Worm (Caenorhabditis elegans) whole organism, L4 larva: ENCODE data around the gene rpl-16.
A peak's percentile ranks its signal among the peaks of the same experiment; 100 is the strongest.

Source experiments
- F37D6.2 ChIP-seq: sonication (generic microtip); optimal IDR thresholded peaks from 2 replicates; lab custom pipeline; 2016; ENCODE audit warnings: mild to moderate bottlenecking, missing genetic modification characterization, missing compliant biosample characterization
- F49E8.2 ChIP-seq: sonication (generic microtip); optimal IDR thresholded peaks from 2 replicates; lab custom pipeline; 2016; ENCODE audit warnings: missing compliant biosample characterization, mild to moderate bottlenecking, missing genetic modification characterization, borderline replicate concordance
- T20F7.1 ChIP-seq: fragments of 200-800 bp; sonication (Bioruptor generic); optimal IDR thresholded peaks from 2 replicates; lab custom pipeline; 2018; ENCODE audit warnings: mild to moderate bottlenecking, missing genetic modification characterization, missing compliant biosample characterization
- ama-1 ChIP-seq: fragments of 150-350 bp; optimal IDR thresholded peaks from 2 replicates; lab custom pipeline; 2014; ENCODE audit warnings: inconsistent platforms, mixed read lengths
- daf-16 ChIP-seq, 3 experiments: sonication (generic microtip); optimal IDR thresholded peaks; 2 replicates each; lab custom pipeline; 2016 to 2017; ENCODE audit warnings: missing genetic modification characterization in 3 of 3, missing genetic modification reagents in 3 of 3, mild to moderate bottlenecking in 2 of 3, missing compliant biosample characterization in 2 of 3, missing biosample characterization in 1 of 3, moderate library complexity in 1 of 3
- daf-19 ChIP-seq: fragments of 200-800 bp; sonication (Bioruptor generic); conservative IDR thresholded peaks from 2 replicates; pipeline ENCODE4 v1.3.6; 2022; ENCODE audit warnings: missing genetic modification characterization, missing compliant biosample characterization
- dmd-6 ChIP-seq: fragments of 200-800 bp; sonication (Bioruptor generic); IDR thresholded peaks from 2 replicates; pipeline ENCODE4 v1.3.6; 2022; ENCODE audit warnings: missing genetic modification reagents, missing genetic modification characterization, missing compliant biosample characterization
- dmd-8 ChIP-seq: fragments of 200-800 bp; sonication (Bioruptor generic); IDR thresholded peaks from 2 replicates; pipeline ENCODE4 v1.3.6; 2022; ENCODE audit warnings: missing genetic modification characterization, missing compliant biosample characterization
- duxl-1 ChIP-seq: sonication (generic microtip); optimal IDR thresholded peaks from 2 replicates; lab custom pipeline; 2016; ENCODE audit warnings: mild to moderate bottlenecking, missing genetic modification characterization, moderate library complexity, missing compliant biosample characterization; ENCODE audit not compliant: poor library complexity
- fos-1 ChIP-seq: fragments of 150-350 bp; optimal IDR thresholded peaks from 2 replicates; lab custom pipeline; 2014; ENCODE audit warnings: missing biosample characterization, missing genetic modification characterization
- gei-8 ChIP-seq: fragments of 200-800 bp; sonication (Bioruptor generic); optimal IDR thresholded peaks from 2 replicates; lab custom pipeline; 2018; ENCODE audit warnings: mild to moderate bottlenecking, missing genetic modification characterization, missing compliant biosample characterization
- hlh-11 ChIP-seq: fragments of 200-800 bp; sonication (Bioruptor generic); optimal IDR thresholded peaks from 2 replicates; lab custom pipeline; 2018; ENCODE audit warnings: mild to moderate bottlenecking, missing genetic modification characterization, missing compliant biosample characterization
- hmg-1.1 ChIP-seq: fragments of 200-800 bp; sonication (Bioruptor generic); IDR thresholded peaks from 2 replicates; pipeline ENCODE4 v1.3.6; 2022; ENCODE audit warnings: missing genetic modification reagents, missing genetic modification characterization, missing compliant biosample characterization
- jun-1 ChIP-seq: fragments of 150-350 bp; optimal IDR thresholded peaks from 2 replicates; lab custom pipeline; 2014; ENCODE audit warnings: missing biosample characterization, missing genetic modification reagents, missing genetic modification characterization
- lin-39 ChIP-seq: fragments of 150-350 bp; optimal IDR thresholded peaks from 2 replicates; lab custom pipeline; 2014; ENCODE audit warnings: missing biosample characterization, missing genetic modification reagents, missing genetic modification characterization
- madf-9 ChIP-seq: fragments of 200-800 bp; sonication (Bioruptor generic); conservative IDR thresholded peaks from 2 replicates; pipeline ENCODE4 v1.3.6; 2022; ENCODE audit warnings: missing genetic modification reagents, missing genetic modification characterization, missing compliant biosample characterization
- mep-1 ChIP-seq: fragments of 150-350 bp; sonication (generic microtip); optimal IDR thresholded peaks from 3 replicates; lab custom pipeline; 2014; ENCODE audit warnings: missing biosample characterization, missing genetic modification characterization
- mxl-2 ChIP-seq: fragments of 200-800 bp; sonication (Bioruptor generic); conservative IDR thresholded peaks from 2 replicates; pipeline ENCODE4 v1.3.6; 2022; ENCODE audit warnings: missing genetic modification reagents, missing genetic modification characterization, missing compliant biosample characterization
- nhr-11 ChIP-seq: fragments of 150-350 bp; optimal IDR thresholded peaks from 2 replicates; lab custom pipeline; 2014; ENCODE audit warnings: missing biosample characterization, missing genetic modification characterization
- nhr-25 ChIP-seq: sonication (generic microtip); optimal IDR thresholded peaks from 2 replicates; lab custom pipeline; 2017; ENCODE audit warnings: missing genetic modification characterization, mild to moderate bottlenecking, missing compliant biosample characterization, antibody characterized with exemption, moderate library complexity, borderline replicate concordance; ENCODE audit not compliant: insufficient read depth
- nhr-28 ChIP-seq: fragments of 150-350 bp; optimal IDR thresholded peaks from 2 replicates; lab custom pipeline; 2014; ENCODE audit warnings: missing biosample characterization, missing genetic modification characterization
- nhr-42 ChIP-seq: fragments of 200-800 bp; sonication (Bioruptor generic); IDR thresholded peaks from 2 replicates; pipeline ENCODE4 v1.3.6; 2022; ENCODE audit warnings: missing genetic modification characterization, missing compliant biosample characterization
- nhr-48 ChIP-seq: sonication (generic microtip); optimal IDR thresholded peaks from 2 replicates; lab custom pipeline; 2016; ENCODE audit warnings: mild to moderate bottlenecking, missing genetic modification characterization, missing compliant biosample characterization
- pha-4 ChIP-seq, 2 experiments: fragments of 150-350 bp in 1 of 2; fragments of 200-800 bp in 1 of 2; sonication (Bioruptor generic) in 1 of 2; IDR thresholded peaks in 1 of 2; optimal IDR thresholded peaks in 1 of 2; 2 replicates each; pipeline versions ENCODE4 v1.3.6 to Lab custom; 2014 to 2022; ENCODE audit warnings: missing genetic modification characterization in 2 of 2, missing genetic modification reagents in 2 of 2, missing biosample characterization in 1 of 2, missing compliant biosample characterization in 1 of 2
- php-3 ChIP-seq: fragments of 200-800 bp; sonication (Bioruptor generic); IDR thresholded peaks from 2 replicates; pipeline ENCODE4 v1.3.6; 2022; ENCODE audit warnings: missing genetic modification reagents, missing genetic modification characterization, missing compliant biosample characterization
- sdz-12 ChIP-seq: fragments of 200-800 bp; sonication (Bioruptor generic); optimal IDR thresholded peaks from 2 replicates; lab custom pipeline; 2018; ENCODE audit warnings: mild to moderate bottlenecking, missing genetic modification characterization, missing compliant biosample characterization
- skn-1 ChIP-seq: fragments of 150-350 bp; optimal IDR thresholded peaks from 2 replicates; lab custom pipeline; 2014; ENCODE audit warnings: missing biosample characterization, missing genetic modification characterization
- snpc-1.2 ChIP-seq: fragments of 200-800 bp; sonication (Bioruptor generic); IDR thresholded peaks from 2 replicates; pipeline ENCODE4 v1.3.6; 2022; ENCODE audit warnings: missing genetic modification reagents, missing genetic modification characterization, missing compliant biosample characterization
- tra-1 ChIP-seq: fragments of 200-800 bp; sonication (Bioruptor generic); IDR thresholded peaks from 2 replicates; pipeline ENCODE4 v1.3.6; 2022; ENCODE audit warnings: missing genetic modification reagents, missing genetic modification characterization, missing compliant biosample characterization
- unc-130 ChIP-seq: sonication (generic microtip); optimal IDR thresholded peaks from 2 replicates; lab custom pipeline; 2016; ENCODE audit warnings: missing genetic modification reagents, missing genetic modification characterization, missing compliant biosample characterization
- unc-62 ChIP-seq, 3 experiments: fragments of 150-350 bp in 1 of 3; sonication (generic microtip); optimal IDR thresholded peaks in 2 of 3; peaks in 1 of 3; 1 replicate in 1 of 3; 2 replicates in 2 of 3; lab custom pipeline; 2014 to 2017; ENCODE audit warnings: missing biosample characterization in 3 of 3, missing genetic modification characterization in 3 of 3, missing genetic modification reagents in 3 of 3, missing genotype in 1 of 3
- zag-1 ChIP-seq: fragments of 150-350 bp; optimal IDR thresholded peaks from 2 replicates; lab custom pipeline; 2014; ENCODE audit warnings: missing biosample characterization, missing genetic modification characterization
- zfp-3 ChIP-seq: fragments of 200-800 bp; sonication (Bioruptor generic); conservative IDR thresholded peaks from 2 replicates; pipeline ENCODE4 v1.3.6; 2022; ENCODE audit warnings: missing genetic modification reagents, missing genetic modification characterization, missing compliant biosample characterization
- zip-11 ChIP-seq: fragments of 200-800 bp; sonication (Bioruptor generic); IDR thresholded peaks from 2 replicates; pipeline ENCODE4 v1.3.6; 2022; ENCODE audit warnings: missing genetic modification characterization, missing compliant biosample characterization

Gene rpl-16

ce11 chrIII:3471403-3472053 is 31.9 kb downstream of the rpl-16 start, which contains the start of gene rsu-1 (continued):
- no peak for TF ChIP-seq F49E8.2
- TF ChIP-seq nhr-48 (tag; lab: Kevin White, UChicago) = peak; percentile 67
- TF ChIP-seq jun-1 (tag; lab: Kevin White, UChicago) = no peak
- no peak for TF ChIP-seq unc-130 (GFP tag; lab: Kevin White, UChicago)
- TF ChIP-seq lin-39 (tag; lab: Kevin White, UChicago) = no peak
- TF ChIP-seq zip-11 (GFP tag; lab: Robert Waterston, UW) = no peak
- TF ChIP-seq dmd-6 (GFP tag; lab: Robert Waterston, UW) = peak; percentile 63
- no peak for TF ChIP-seq T20F7.1 (GFP tag; lab: Kevin White, UChicago)
- TF ChIP-seq nhr-11 (tag; lab: Kevin White, UChicago) = peak; percentile 4

ce11 chrIII:3470973-3471372 is 32.4 kb downstream of the rpl-16 start:
- no peak for TF ChIP-seq duxl-1 (tag; lab: Kevin White, UChicago)
- TF ChIP-seq F37D6.2 (tag; lab: Kevin White, UChicago) = no peak
- TF ChIP-seq daf-16 (GFP tag; optimal IDR thresholded peaks at IDR 0.05; lab: Kevin White, UChicago) = no peak
- TF ChIP-seq daf-16 (tag; optimal IDR thresholded peaks at IDR 0.05; lab: Kevin White, UChicago) = peak; percentile 12

ce11 chrIII:3470433-3470832 is 33.0 kb downstream of the rpl-16 start:
- TF ChIP-seq nhr-25 (tag; lab: Kevin White, UChicago) (no peak), gei-8 (GFP tag; lab: Kevin White, UChicago) (no peak), zag-1 (no peak), tra-1 (GFP tag; lab: Robert Waterston, UW) (0 out of 2 replicates have a peak, but pooled peaks have one; percentile 30), ama-1 (lab: Kevin White, UChicago) (no peak), zfp-3 (GFP tag; lab: Robert Waterston, UW) (no peak), snpc-1.2 (no peak), mxl-2 (GFP tag; lab: Robert Waterston, UW) (no peak), hmg-1.1 (no peak), pha-4 (GFP tag; IDR thresholded peaks at IDR 0.05; lab: Robert Waterston, UW) (no peak), pha-4 (tag; optimal IDR thresholded peaks at IDR 0.05; lab: Kevin White, UChicago) (no peak), nhr-42 (GFP tag; lab: Robert Waterston, UW) (no peak), madf-9 (no peak), php-3 (0 out of 2 replicates have a peak, but pooled peaks have one; percentile 28), sdz-12 (GFP tag; lab: Kevin White, UChicago) (no peak), nhr-28 (tag; lab: Kevin White, UChicago) (peak; percentile 97), nhr-11 (tag; lab: Kevin White, UChicago) (no peak), skn-1 (tag; lab: Kevin White, UChicago) (no peak), unc-62 (GFP tag; optimal IDR thresholded peaks at IDR 0.05 in 1 of 2; lab: Kevin White, UChicago) (peak in 1 of 2 experiments; percentile 79), unc-62 (tag; optimal IDR thresholded peaks at IDR 0.05; lab: Kevin White, UChicago) (no peak), dmd-8 (GFP tag; lab: Robert Waterston, UW) (no peak), fos-1 (no peak), daf-19 (no peak), hlh-11 (tag; lab: Kevin White, UChicago) (peak; percentile 40), jun-1 (tag; lab: Kevin White, UChicago) (no peak), mep-1 (tag; lab: Kevin White, UChicago) (no peak)
